Worm (Caenorhabditis elegans): ENCODE measurements around the gene pcp-5.

pcp-5 gene

DNA sequence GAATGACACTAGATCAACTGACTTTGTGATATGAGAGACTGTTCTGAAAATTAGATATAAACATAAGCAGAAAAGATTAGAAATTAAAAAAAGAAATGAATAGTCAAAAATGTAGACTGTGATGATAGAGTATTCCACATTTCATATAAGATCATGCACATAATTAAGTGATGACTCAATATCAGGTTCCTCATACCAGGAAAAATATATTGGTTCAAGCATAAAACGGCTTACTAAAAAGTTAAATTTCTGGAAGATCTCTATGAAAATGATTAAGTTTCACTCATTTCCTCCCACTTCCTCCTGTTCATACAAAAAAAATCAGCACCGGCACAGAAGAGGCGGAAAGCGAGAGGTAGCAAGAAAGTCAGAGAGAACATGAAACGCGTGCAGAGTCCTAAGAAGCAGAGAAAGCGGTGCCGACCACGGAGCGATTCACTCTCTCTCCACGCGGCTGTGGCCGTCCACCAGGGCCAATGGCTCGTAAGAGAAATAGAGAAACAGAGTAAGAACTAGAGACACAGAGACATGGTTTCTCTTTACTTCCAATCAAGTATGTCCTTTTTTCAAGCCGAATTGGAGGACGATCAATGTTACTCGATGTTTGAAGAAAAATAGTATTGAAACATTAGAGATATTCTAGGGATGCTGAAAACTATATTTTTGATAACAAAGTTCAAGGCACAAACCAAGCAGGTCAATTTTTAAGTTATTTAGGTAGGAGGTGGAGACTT is 15.7 kb downstream of the pcp-5 start, which contains the start of the genes ZK688.5 and fahd-1 (continued):
- TF ChIP-seq mel-28 (tag; optimal IDR thresholded peaks at IDR 0.05; ENCODE audit: borderline replicate concordance) (no peak), let-607 (tag; optimal IDR thresholded peaks at IDR 0.05) (peak; percentile 27 to 51), chd-7 (tag; optimal IDR thresholded peaks at IDR 0.05) (peak; percentile 29), him-1 (tag; optimal IDR thresholded peaks at IDR 0.05) (no peak), let-526 (GFP tag; IDR thresholded peaks at IDR 0.05) (peak; percentile 50; the same call in 1 of the 2 replicates), ztf-6 (GFP tag; IDR thresholded peaks at IDR 0.05) (no peak), lin-54 (GFP tag; optimal IDR thresholded peaks at IDR 0.05) (peak; percentile 7), lag-1 (GFP tag; IDR thresholded peaks at IDR 0.05) (no peak), rec-8 (tag; optimal IDR thresholded peaks at IDR 0.05) (no peak), Y53G8AR.9 (GFP tag; conservative IDR thresholded peaks at IDR 0.05) (peak; percentile 56; the same call in 1 of the 2 replicates), die-1 (tag; optimal IDR thresholded peaks at IDR 0.05) (no peak), nhr-27 (tag; optimal IDR thresholded peaks at IDR 0.05) (no peak), C17E4.6 (GFP tag; IDR thresholded peaks at IDR 0.05) (no peak), hlh-26 (GFP tag; conservative IDR thresholded peaks at IDR 0.05) (no peak), dpff-1 (tag; optimal IDR thresholded peaks at IDR 0.05) (no peak), lir-1 (GFP tag; conservative IDR thresholded peaks at IDR 0.05) (no peak), hmg-1.2 (GFP tag; IDR thresholded peaks at IDR 0.05) (peak; percentile 87; the same call in 1 of the 2 replicates), rpc-1 (optimal IDR thresholded peaks at IDR 0.05) (no peak), rpc-1 (tag; optimal IDR thresholded peaks at IDR 0.05) (no peak), snpc-4 (GFP tag; optimal IDR thresholded peaks at IDR 0.05) (no peak), snpc-4 (tag; optimal IDR thresholded peaks at IDR 0.05) (peak in 3 of 4 experiments; percentile 2 to 48 (median 12)), gei-17 (GFP tag; optimal IDR thresholded peaks at IDR 0.05) (no peak), Y53F4B.3 (GFP tag; IDR thresholded peaks at IDR 0.05) (no peak), C06A6.2 (GFP tag; conservative IDR thresholded peaks at IDR 0.05) (0 out of 2 replicates have a peak, but pooled peaks have one; percentile 35), snpc-1.3 (tag; optimal IDR thresholded peaks at IDR 0.05; ENCODE audit: insufficient read depth) (no peak), lin-40 (tag; optimal IDR thresholded peaks at IDR 0.05) (peak; percentile 69), zfh-2 (GFP tag; conservative IDR thresholded peaks at IDR 0.05) (no peak), F57C9.4 (tag; optimal IDR thresholded peaks at IDR 0.05) (no peak), lsy-27 (tag; optimal IDR thresholded peaks at IDR 0.05; ENCODE audit: borderline replicate concordance, insufficient read depth) (peak; percentile 71), tlf-1 (GFP tag; optimal IDR thresholded peaks at IDR 0.05) (no peak), ceh-79 (tag; optimal IDR thresholded peaks at IDR 0.05) (no peak), madf-10 (tag; optimal IDR thresholded peaks at IDR 0.05) (peak; percentile 14), cebp-2 (GFP tag; IDR thresholded peaks at IDR 0.05) (no peak), cebp-1 (GFP tag; IDR thresholded peaks at IDR 0.05) (no peak), cebp-1 (tag; optimal IDR thresholded peaks at IDR 0.05) (peak; percentile 75), fkh-3 (tag; optimal IDR thresholded peaks at IDR 0.05) (no peak), Y79H2A.3 (GFP tag; conservative IDR thresholded peaks at IDR 0.05) (no peak), Y56A3A.18 (GFP tag; IDR thresholded peaks at IDR 0.05) (no peak), hlh-12 (tag; optimal IDR thresholded peaks at IDR 0.05) (no peak), lin-35 (GFP tag; optimal IDR thresholded peaks at IDR 0.05) (no peak), hsf-1 (GFP tag; IDR thresholded peaks at IDR 0.05) (no peak), ztf-22 (GFP tag; optimal IDR thresholded peaks at IDR 0.05) (no peak), tbx-9 (tag; optimal IDR thresholded peaks at IDR 0.05; ENCODE audit: borderline replicate concordance) (no peak)
